Fruit fly (Drosophila melanogaster): ENCODE results near the gene Dmtn.

DNA sequence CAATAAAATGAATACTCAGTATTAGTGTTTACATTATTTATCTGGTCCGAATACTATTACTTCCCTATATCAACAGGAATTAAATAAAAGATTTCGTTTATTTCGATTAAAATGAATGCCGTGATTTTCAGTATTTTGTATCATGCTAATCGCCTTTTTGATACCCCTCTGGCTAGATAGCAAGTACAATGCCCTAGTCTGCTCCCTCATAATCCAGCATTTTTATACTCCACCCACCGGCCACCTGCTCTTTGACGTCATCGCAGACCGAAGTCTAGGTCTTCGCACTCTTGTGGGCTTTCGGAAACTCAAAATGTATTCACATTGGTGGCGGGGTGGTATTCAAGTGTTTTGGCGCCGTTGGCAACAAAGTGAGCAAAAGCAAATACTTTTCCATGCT, 2.0 kb downstream of the Dmtn start:
- TF ChIP-seq Myc (optimal IDR thresholded peaks at IDR 0.05) (no peak), h (optimal IDR thresholded peaks at IDR 0.05) (no peak), psq (optimal IDR thresholded peaks at IDR 0.05) (no peak)
